Worm (Caenorhabditis elegans): Measurements from ENCODE around the gene grl-1.

Gene grl-1

DNA sequence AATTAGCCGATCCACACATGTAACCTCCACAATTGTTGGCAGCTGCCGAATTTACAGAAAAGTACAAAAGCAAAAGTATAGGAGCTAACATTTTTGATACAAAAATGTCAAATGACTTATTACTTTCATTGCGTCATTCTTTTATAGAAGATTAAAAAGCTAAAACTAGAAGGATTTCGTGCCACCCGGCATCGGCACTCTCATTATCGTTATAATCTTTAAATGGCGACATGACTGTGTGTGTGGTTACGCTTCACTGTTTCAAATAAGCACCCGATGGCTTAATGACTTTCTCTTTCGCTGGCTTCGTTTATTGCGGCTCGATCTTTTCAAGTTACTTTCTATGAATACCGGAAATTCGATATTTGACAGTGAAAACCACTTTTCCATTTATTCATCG lies at the start of gene grl-1:
TSS of gene grl-1 (minus strand) at position 101 of the 400 bp plus-strand sequence.
- TF ChIP-seq unc-62 (GFP tag; optimal IDR thresholded peaks at IDR 0.05), result no peak

- TF ChIP-seq unc-62 (GFP tag; optimal IDR thresholded peaks at IDR 0.05), result no peak
These were observed 49.2 kb upstream of the grl-1 start for ce11 chrV:5582860-5583259.

ce11 chrV:5582308-5582707 lies 48.7 kb upstream of the grl-1 start:
- no peak for TF ChIP-seq unc-62 (GFP tag; optimal IDR thresholded peaks at IDR 0.05)

- no peak for TF ChIP-seq unc-62 (GFP tag; optimal IDR thresholded peaks at IDR 0.05)
These were observed 47.7 kb upstream of the grl-1 start, which contains the start of gene klc-2 for ce11 chrV:5581312-5581711. Gene klc-2, minus strand, starts transcription at chrV:5581412.

- TF ChIP-seq unc-62 (GFP tag; optimal IDR thresholded peaks at IDR 0.05), result no peak
These were observed 46.9 kb upstream of the grl-1 start for ce11 chrV:5580517-5580916.

ce11 chrV:5579666-5580065 lies 46.0 kb upstream of the grl-1 start:
- TF ChIP-seq unc-62 (GFP tag; optimal IDR thresholded peaks at IDR 0.05), result no peak

- TF ChIP-seq unc-62 (GFP tag; optimal IDR thresholded peaks at IDR 0.05), result no peak
These were observed 42.4 kb upstream of the grl-1 start for ce11 chrV:5576008-5576407.

- TF ChIP-seq unc-62 (GFP tag; optimal IDR thresholded peaks at IDR 0.05), result no peak
These were observed 38.0 kb upstream of the grl-1 start for ce11 chrV:5571691-5572090.

DNA sequence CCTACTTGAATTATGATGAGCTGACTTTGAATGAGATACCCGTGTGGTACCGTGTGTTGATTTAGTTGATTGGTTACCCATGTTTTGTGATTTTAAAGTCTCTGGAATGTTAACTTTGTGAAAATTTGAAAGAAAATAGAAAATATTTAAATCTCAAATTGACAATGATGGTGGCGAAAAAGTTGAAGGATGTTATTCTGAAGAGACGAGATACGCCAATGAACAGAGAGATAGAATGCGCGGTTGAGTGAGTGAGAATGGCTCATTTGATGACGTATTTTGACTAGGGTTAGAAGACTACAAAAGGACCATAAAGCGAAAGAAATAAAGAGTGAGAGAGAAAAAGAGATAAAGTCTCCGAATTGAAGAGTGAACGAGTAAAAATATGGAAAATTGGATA lies 36.8 kb upstream of the grl-1 start, which contains the start of gene glb-6:
TSS of gene glb-6 (minus strand) at position 101 of the 400 bp plus-strand sequence.
- no peak for TF ChIP-seq unc-62 (GFP tag; optimal IDR thresholded peaks at IDR 0.05)

ce11 chrV:5567119-5567518 lies 33.5 kb upstream of the grl-1 start, which contains the start of gene C18C4.7:
Gene C18C4.7, minus strand, starts transcription at chrV:5567219.
- no peak for TF ChIP-seq unc-62 (GFP tag; optimal IDR thresholded peaks at IDR 0.05)

DNA sequence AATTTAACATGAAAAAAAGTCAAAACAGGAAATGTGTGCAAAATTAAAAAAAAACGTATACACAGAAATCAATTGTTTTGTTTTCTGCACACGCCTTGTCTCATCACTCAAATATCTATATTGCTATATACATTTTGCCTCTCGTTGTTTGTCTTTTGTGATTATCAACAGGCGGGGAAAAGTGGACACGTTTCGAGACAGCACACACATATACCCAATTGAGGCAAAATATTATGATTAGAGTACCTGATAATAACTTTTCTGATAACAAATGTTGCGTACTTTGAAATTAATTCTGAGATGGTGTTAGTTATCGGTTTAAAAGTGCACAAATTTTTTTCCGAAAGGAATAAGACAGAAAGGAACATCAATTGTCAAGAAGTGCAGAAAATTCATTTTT lies 26.2 kb upstream of the grl-1 start:
- TF ChIP-seq unc-62 (GFP tag; optimal IDR thresholded peaks at IDR 0.05), result no peak

ce11 chrV:5558590-5558989 lies 24.9 kb upstream of the grl-1 start, which contains the start of gene glb-5:
Gene glb-5, plus strand, starts transcription at chrV:5558890.
- no peak for TF ChIP-seq unc-62 (GFP tag; optimal IDR thresholded peaks at IDR 0.05)

DNA sequence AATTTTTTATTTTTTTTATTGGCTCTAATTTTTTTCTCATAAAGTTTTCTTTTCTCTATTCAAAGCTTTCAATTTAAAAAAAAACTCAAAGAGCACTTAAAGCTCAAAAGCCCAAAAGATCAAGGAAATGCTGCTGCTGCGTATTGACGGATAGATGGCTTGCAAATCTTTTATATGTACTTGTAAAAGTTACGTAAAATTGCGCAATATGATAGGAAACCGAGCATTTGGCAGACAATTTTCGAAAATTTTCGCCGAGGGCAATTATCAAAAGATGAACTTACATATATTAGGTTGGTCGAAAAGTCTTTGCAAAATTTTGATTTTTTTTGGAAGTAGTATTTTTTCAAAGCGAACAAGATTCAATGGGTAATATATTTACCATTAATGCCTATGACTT lies 14.8 kb upstream of the grl-1 start:
- TF ChIP-seq unc-62 (GFP tag; optimal IDR thresholded peaks at IDR 0.05), result no peak

DNA sequence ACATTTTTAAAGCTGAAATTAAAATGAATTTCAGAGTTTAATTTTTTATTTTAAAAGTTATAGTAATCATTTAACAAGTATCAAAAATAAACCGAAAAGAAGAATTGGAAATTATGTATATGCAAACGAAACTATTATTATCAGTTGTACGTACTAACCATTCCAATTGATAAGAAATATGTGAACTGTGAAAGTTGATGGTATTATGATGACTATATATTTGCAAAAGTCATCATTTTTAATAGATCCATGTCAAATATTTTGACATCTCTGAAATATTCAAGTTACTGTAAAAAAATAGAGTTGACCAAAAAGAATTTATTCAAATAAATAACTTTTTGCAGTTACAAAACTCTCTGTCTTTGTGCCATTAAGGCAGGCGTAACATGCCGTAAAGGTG lies 14.4 kb upstream of the grl-1 start, which contains the start of gene ugt-48:
TSS of gene ugt-48 (minus strand) at position 12 of the 400 bp plus-strand sequence.
- TF ChIP-seq unc-62 (GFP tag; optimal IDR thresholded peaks at IDR 0.05), result no peak

DNA sequence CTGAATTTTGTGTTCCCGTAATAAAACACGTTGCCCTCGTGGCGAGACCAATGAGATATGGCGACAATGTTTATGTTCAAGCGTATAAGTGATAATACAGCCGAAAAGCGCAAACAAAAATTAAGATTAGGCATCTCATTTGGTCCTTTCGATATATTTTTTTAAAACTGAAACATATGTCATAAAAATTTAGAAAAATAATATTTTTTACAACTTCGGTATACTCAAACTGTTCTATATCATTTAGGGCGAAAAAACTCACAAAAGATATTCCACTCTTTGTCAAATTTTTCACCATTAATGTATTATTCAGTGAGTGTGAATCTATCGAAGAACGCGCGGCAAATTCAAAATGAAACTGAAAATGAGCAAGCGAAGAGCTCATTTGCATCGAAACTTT lies 4.8 kb upstream of the grl-1 start, which contains the start of gene cft-1:
TSS of gene cft-1 (plus strand) at position 301 of the 400 bp plus-strand sequence.
- TF ChIP-seq unc-62 (GFP tag; optimal IDR thresholded peaks at IDR 0.05), result no peak

DNA sequence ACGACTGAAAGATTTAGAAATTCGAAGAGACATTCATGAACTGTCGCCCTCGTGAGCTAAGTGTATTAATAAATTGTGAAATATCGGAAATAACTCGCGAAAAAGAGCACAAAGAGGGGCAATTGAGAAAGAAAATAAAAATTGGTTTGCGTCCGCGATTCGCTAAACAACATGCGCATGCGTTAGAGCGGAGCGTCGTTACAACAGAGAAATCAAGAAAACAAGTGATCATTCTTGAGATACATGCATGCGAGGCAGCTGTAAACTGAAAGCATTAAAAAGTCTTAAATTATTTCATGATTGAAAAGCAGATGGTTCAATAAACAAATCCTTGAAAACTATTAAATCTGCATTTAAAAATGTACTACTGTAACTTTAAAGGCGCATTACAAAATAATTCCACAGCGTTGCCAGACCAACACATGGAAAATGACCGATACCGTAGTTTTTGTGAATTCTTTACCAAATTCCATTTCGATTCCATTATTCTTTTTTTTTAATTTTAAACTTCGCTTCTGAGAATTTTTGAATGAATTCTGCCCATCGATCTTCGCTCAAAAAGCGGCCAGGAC lies 2.7 kb upstream of the grl-1 start, which contains the start of the genes cox-16 and syp-2:
TSS of gene cox-16 (minus strand) at position 4 of the 572 bp plus-strand sequence.
TSS of gene syp-2 (plus strand) at position 248 of the 572 bp plus-strand sequence.
- no peak for TF ChIP-seq unc-62 (GFP tag; optimal IDR thresholded peaks at IDR 0.05)

DNA sequence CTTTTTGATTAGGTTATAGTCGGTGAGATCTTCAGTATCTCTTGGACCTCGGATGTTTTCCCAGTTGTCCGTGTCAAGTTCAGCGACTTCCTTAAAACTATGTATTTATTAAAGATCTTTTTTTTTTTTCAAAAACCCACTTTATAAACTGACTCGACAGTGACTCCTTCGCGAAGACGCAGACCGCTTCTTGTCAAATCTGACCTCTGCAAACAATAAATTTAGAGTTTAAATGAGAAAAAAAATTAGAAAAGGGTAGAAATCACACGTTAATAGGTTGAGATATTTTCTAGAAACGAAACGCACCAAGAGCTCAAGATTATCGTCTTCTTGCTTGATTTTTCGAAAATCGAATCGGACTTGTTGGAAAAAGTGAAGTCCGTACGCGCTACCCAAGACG lies 2.1 kb upstream of the grl-1 start, which contains the start of gene C24G6.8:
TSS of gene C24G6.8 (minus strand) at position 101 of the 400 bp plus-strand sequence.
- TF ChIP-seq unc-62 (GFP tag; optimal IDR thresholded peaks at IDR 0.05), result no peak
